Worm (Caenorhabditis elegans): Measurements from ENCODE around the gene F57A8.1.

F57A8.1 gene

DNA sequence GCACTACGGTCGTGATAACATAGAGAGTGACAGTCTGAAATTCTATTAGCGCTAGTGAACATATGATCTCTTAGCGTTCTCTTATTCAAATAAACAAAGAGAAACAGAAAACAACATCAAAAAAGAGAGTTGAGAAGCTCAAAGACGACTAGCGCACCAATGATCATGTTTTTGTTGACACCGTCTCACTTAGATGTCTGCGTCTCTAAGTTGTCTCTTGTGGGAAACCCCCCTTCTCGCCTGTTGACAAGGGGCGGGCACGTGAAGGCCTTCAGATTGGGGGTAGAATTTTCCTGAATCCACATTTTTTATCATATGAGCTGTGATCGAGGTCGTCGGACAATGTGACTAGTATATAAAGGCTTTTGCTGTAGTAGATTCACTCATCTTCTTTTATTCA lies 17.2 kb upstream of the F57A8.1 start (continued):
- TF ChIP-seq ceh-40 (GFP tag; IDR thresholded peaks at IDR 0.05) = no peak
- no peak for TF ChIP-seq athp-1 (tag; optimal IDR thresholded peaks at IDR 0.05)
- no peak for TF ChIP-seq hlh-12 (tag; optimal IDR thresholded peaks at IDR 0.05)
- no peak for TF ChIP-seq nfya-1 (tag; optimal IDR thresholded peaks at IDR 0.05; ENCODE audit: borderline replicate concordance, insufficient read depth)
- no peak for TF ChIP-seq pha-4 (tag; optimal IDR thresholded peaks at IDR 0.05)
- TF ChIP-seq rpc-1 (optimal IDR thresholded peaks at IDR 0.05) = no peak
- no peak for TF ChIP-seq rpc-1 (tag; optimal IDR thresholded peaks at IDR 0.05)
- TF ChIP-seq nhr-179 (tag; optimal IDR thresholded peaks at IDR 0.05) = no peak
- TF ChIP-seq bed-2 (GFP tag; IDR thresholded peaks at IDR 0.05) = no peak
- TF ChIP-seq sptf-2 (GFP tag; optimal IDR thresholded peaks at IDR 0.05) = no peak
- no peak for TF ChIP-seq sdz-38 (tag; optimal IDR thresholded peaks at IDR 0.05)
- TF ChIP-seq ceh-58 (GFP tag; IDR thresholded peaks at IDR 0.05) = no peak
- no peak for TF ChIP-seq repo-1 (tag; optimal IDR thresholded peaks at IDR 0.05)
- TF ChIP-seq zim-3 (tag; optimal IDR thresholded peaks at IDR 0.05) = no peak
- TF ChIP-seq F49E8.2 (tag; optimal IDR thresholded peaks at IDR 0.05; ENCODE audit: insufficient read depth) = no peak
- no peak for TF ChIP-seq Y67H2A.10 (GFP tag; conservative IDR thresholded peaks at IDR 0.05)
- no peak for TF ChIP-seq ama-1 (optimal IDR thresholded peaks at IDR 0.05)
- peak in 1 of 2 experiments; percentile 64 for TF ChIP-seq ama-1 (GFP tag; optimal IDR thresholded peaks at IDR 0.05)
- no peak; the same call in 1 of the 2 replicates for TF ChIP-seq mcd-1 (GFP tag; IDR thresholded peaks at IDR 0.05)
- no peak for TF ChIP-seq fkh-3 (tag; optimal IDR thresholded peaks at IDR 0.05)
- TF ChIP-seq egrh-3 (GFP tag; IDR thresholded peaks at IDR 0.05) = no peak
- no peak for TF ChIP-seq let-526 (GFP tag; IDR thresholded peaks at IDR 0.05)
- no peak for TF ChIP-seq attf-6 (GFP tag; IDR thresholded peaks at IDR 0.05)
- TF ChIP-seq Y56A3A.18 (GFP tag; IDR thresholded peaks at IDR 0.05) = no peak
- no peak for TF ChIP-seq bed-1 (GFP tag; IDR thresholded peaks at IDR 0.05)
- TF ChIP-seq xnd-1 (tag; optimal IDR thresholded peaks at IDR 0.05) = no peak
- peak; percentile 44; the same call in 1 of the 2 replicates for TF ChIP-seq pbrm-1 (GFP tag; IDR thresholded peaks at IDR 0.05)
- no peak for TF ChIP-seq rcor-1 (GFP tag; IDR thresholded peaks at IDR 0.05)
- TF ChIP-seq nfya-2 (GFP tag; IDR thresholded peaks at IDR 0.05) = no peak
- no peak for TF ChIP-seq somi-1 (GFP tag; optimal IDR thresholded peaks at IDR 0.05)
- TF ChIP-seq F10E7.11 (tag; optimal IDR thresholded peaks at IDR 0.05) = no peak
- no peak for TF ChIP-seq akir-1 (GFP tag; optimal IDR thresholded peaks at IDR 0.05)
- no peak for TF ChIP-seq rec-8 (tag; optimal IDR thresholded peaks at IDR 0.05)
- no peak for TF ChIP-seq sea-2 (GFP tag; IDR thresholded peaks at IDR 0.05)
- TF ChIP-seq tlf-1 (GFP tag; optimal IDR thresholded peaks at IDR 0.05) = no peak
- no peak for TF ChIP-seq ekl-4 (GFP tag; IDR thresholded peaks at IDR 0.05)
- no peak for TF ChIP-seq lin-40 (tag; optimal IDR thresholded peaks at IDR 0.05)
- no peak for TF ChIP-seq lsy-27 (tag; optimal IDR thresholded peaks at IDR 0.05; ENCODE audit: borderline replicate concordance, insufficient read depth)
- no peak for TF ChIP-seq ztf-25 (GFP tag; IDR thresholded peaks at IDR 0.05)
- TF ChIP-seq attf-3 (GFP tag; conservative IDR thresholded peaks at IDR 0.05) = no peak
- TF ChIP-seq snpc-4 (GFP tag; optimal IDR thresholded peaks at IDR 0.05) = no peak
- TF ChIP-seq snpc-4 (tag; optimal IDR thresholded peaks at IDR 0.05) = no peak
- TF ChIP-seq K12H6.12 (tag; optimal IDR thresholded peaks at IDR 0.05) = peak; percentile 17
- TF ChIP-seq ceh-79 (tag; optimal IDR thresholded peaks at IDR 0.05) = no peak
- TF ChIP-seq nhr-80 (tag; optimal IDR thresholded peaks at IDR 0.05) = no peak
- TF ChIP-seq atf-7 (tag; optimal IDR thresholded peaks at IDR 0.05) = no peak
- TF ChIP-seq F23B12.7 (tag; optimal IDR thresholded peaks at IDR 0.05; ENCODE audit: insufficient read depth) = no peak
- no peak for TF ChIP-seq T26A5.8 (tag; optimal IDR thresholded peaks at IDR 0.05)
- no peak for TF ChIP-seq unc-130 (GFP tag; optimal IDR thresholded peaks at IDR 0.05)
- peak; percentile 27; the same call in 1 of the 2 replicates for TF ChIP-seq hsf-1 (GFP tag; IDR thresholded peaks at IDR 0.05)
- no peak for TF ChIP-seq dox-1 (GFP tag; IDR thresholded peaks at IDR 0.05)

Data from whole organism, young adult.